Fruit fly (Drosophila melanogaster) whole organism, embryonic: ENCODE measurements around the gene Neu2.

ENCODE experiments used
- Adf1 ChIP-seq: fragments of 200-800 bp; sonication (Bioruptor generic); IDR thresholded peaks from 2 replicates; pipeline ENCODE4 v1.3.6; 2022; ENCODE audit warnings: missing biosample characterization, missing genetic modification characterization
- Blimp-1 ChIP-seq: fragments of 200-800 bp; sonication (Bioruptor generic); optimal IDR thresholded peaks from 3 replicates; lab custom pipeline; 2018; ENCODE audit warnings: missing biosample characterization, missing genetic modification characterization, mild to moderate bottlenecking, moderate library complexity, missing genetic modification reagents
- CG10321 ChIP-seq: fragments of 200-800 bp; sonication (Bioruptor generic); IDR thresholded peaks from 2 replicates; pipeline ENCODE4 v1.3.6; 2022; ENCODE audit warnings: missing biosample characterization, missing genetic modification characterization
- CG11398 ChIP-seq: fragments of 200-800 bp; sonication (Bioruptor generic); optimal IDR thresholded peaks from 2 replicates; lab custom pipeline; 2016; ENCODE audit warnings: missing biosample characterization, missing genetic modification characterization
- CG13123 ChIP-seq: fragments of 200-800 bp; sonication (Bioruptor generic); optimal IDR thresholded peaks from 2 replicates; lab custom pipeline; 2016; ENCODE audit warnings: missing biosample characterization, missing genetic modification characterization
- CG13894 ChIP-seq: fragments of 200-800 bp; sonication (Bioruptor generic); optimal IDR thresholded peaks from 3 replicates; lab custom pipeline; 2018; ENCODE audit warnings: missing biosample characterization, mild to moderate bottlenecking, missing genetic modification characterization, moderate library complexity
- CG15601 ChIP-seq: fragments of 200-800 bp; sonication (Bioruptor generic); optimal IDR thresholded peaks from 3 replicates; lab custom pipeline; 2019; ENCODE audit warnings: missing biosample characterization, mild to moderate bottlenecking, missing genetic modification characterization, moderate library complexity
- CG17328 ChIP-seq: fragments of 200-800 bp; sonication (Bioruptor generic); IDR thresholded peaks from 2 replicates; pipeline ENCODE4 v1.3.6; 2022; ENCODE audit warnings: missing biosample characterization, missing genetic modification characterization
- CG17385 ChIP-seq: fragments of 200-800 bp; sonication (Bioruptor generic); optimal IDR thresholded peaks from 3 replicates; lab custom pipeline; 2018; ENCODE audit warnings: missing biosample characterization, mild to moderate bottlenecking, missing genetic modification characterization
- CG17802 ChIP-seq: fragments of 200-800 bp; sonication (Bioruptor generic); optimal IDR thresholded peaks from 2 replicates; lab custom pipeline; 2018; ENCODE audit warnings: missing biosample characterization, mild to moderate bottlenecking, missing genetic modification characterization, moderate library complexity
- CG3163 ChIP-seq: fragments of 200-800 bp; sonication (Bioruptor generic); optimal IDR thresholded peaks from 3 replicates; lab custom pipeline; 2016; ENCODE audit warnings: missing biosample characterization, missing genetic modification characterization
- CG4328 ChIP-seq: fragments of 200-800 bp; sonication (Bioruptor generic); optimal IDR thresholded peaks from 3 replicates; lab custom pipeline; 2017; ENCODE audit warnings: missing biosample characterization, missing genetic modification reagents, missing genetic modification characterization
- CG4424 ChIP-seq: fragments of 200-800 bp; sonication (Bioruptor generic); optimal IDR thresholded peaks from 3 replicates; lab custom pipeline; 2016; ENCODE audit warnings: missing biosample characterization, missing genetic modification characterization
- CG7928 ChIP-seq: fragments of 200-800 bp; sonication (Bioruptor generic); optimal IDR thresholded peaks from 2 replicates; lab custom pipeline; 2017; ENCODE audit warnings: missing biosample characterization, mild to moderate bottlenecking, missing genetic modification characterization
- CG7987 ChIP-seq: fragments of 200-800 bp; sonication (Bioruptor generic); optimal IDR thresholded peaks from 2 replicates; lab custom pipeline; 2018; ENCODE audit warnings: missing biosample characterization, mild to moderate bottlenecking, missing genetic modification characterization, moderate library complexity
- CG8478 ChIP-seq: fragments of >200 bp; optimal IDR thresholded peaks from 2 replicates; lab custom pipeline; 2018
- CG9932 ChIP-seq: fragments of 200-800 bp; sonication (Bioruptor generic); IDR thresholded peaks from 2 replicates; pipeline ENCODE4 v1.3.6; 2022; ENCODE audit warnings: missing biosample characterization, missing genetic modification characterization
- Doc2 ChIP-seq: fragments of 200-800 bp; sonication (Bioruptor generic); IDR thresholded peaks from 2 replicates; pipeline ENCODE4 v1.3.6; 2022; ENCODE audit warnings: missing biosample characterization, missing genetic modification characterization
- E2f2 ChIP-seq: fragments of 200-800 bp; sonication (Bioruptor generic); IDR thresholded peaks from 2 replicates; pipeline ENCODE4 v1.3.6; 2022; ENCODE audit warnings: missing biosample characterization, missing genetic modification characterization
- HLH54F ChIP-seq: fragments of 200-800 bp; sonication (Bioruptor generic); optimal IDR thresholded peaks from 3 replicates; lab custom pipeline; 2016; ENCODE audit warnings: missing biosample characterization, missing genetic modification characterization
- HLHmδ ChIP-seq: fragments of 200-800 bp; sonication (Bioruptor generic); optimal IDR thresholded peaks from 2 replicates; lab custom pipeline; 2018; ENCODE audit warnings: missing biosample characterization, mild to moderate bottlenecking, missing genetic modification characterization, moderate library complexity
- Hand ChIP-seq: fragments of 200-800 bp; sonication (Bioruptor generic); optimal IDR thresholded peaks from 2 replicates; lab custom pipeline; 2017; ENCODE audit warnings: mild to moderate bottlenecking, missing biosample characterization, missing genetic modification reagents, missing genetic modification characterization
- HmgD ChIP-seq: fragments of 200-800 bp; sonication (Bioruptor generic); optimal IDR thresholded peaks from 3 replicates; lab custom pipeline; 2016; ENCODE audit warnings: missing biosample characterization, missing genetic modification characterization
- Hr39 ChIP-seq: fragments of >200 bp; optimal IDR thresholded peaks from 2 replicates; lab custom pipeline; 2017
- Hr51 ChIP-seq, 2 experiments: fragments of 200-800 bp; sonication (Bioruptor generic); optimal IDR thresholded peaks; 2 replicates in 1 of 2; 3 replicates in 1 of 2; lab custom pipeline; 2016 to 2018; ENCODE audit warnings: missing biosample characterization in 2 of 2, missing genetic modification characterization in 2 of 2, mild to moderate bottlenecking in 1 of 2, moderate library complexity in 1 of 2
- MESR4 ChIP-seq: fragments of 200-800 bp; sonication (Bioruptor generic); optimal IDR thresholded peaks from 2 replicates; lab custom pipeline; 2018; ENCODE audit warnings: missing biosample characterization, mild to moderate bottlenecking, missing genetic modification characterization, moderate library complexity
- NK7.1 ChIP-seq: fragments of 200-800 bp; sonication (Bioruptor generic); optimal IDR thresholded peaks from 3 replicates; lab custom pipeline; 2016; ENCODE audit warnings: missing biosample characterization, missing genetic modification characterization
- Nf-YB ChIP-seq: fragments of 200-800 bp; sonication (Bioruptor generic); optimal IDR thresholded peaks from 3 replicates; lab custom pipeline; 2019; ENCODE audit warnings: missing biosample characterization, mild to moderate bottlenecking, missing genetic modification characterization, moderate library complexity
- Six4 ChIP-seq: fragments of 200-800 bp; sonication (Bioruptor generic); optimal IDR thresholded peaks from 2 replicates; lab custom pipeline; 2016; ENCODE audit warnings: missing biosample characterization, missing genetic modification characterization
- Sry-δ ChIP-seq: fragments of 200-800 bp; sonication (Bioruptor generic); optimal IDR thresholded peaks from 2 replicates; lab custom pipeline; 2016; ENCODE audit warnings: missing biosample characterization, missing genetic modification characterization
- Tbp ChIP-seq: fragments of >200 bp; optimal IDR thresholded peaks from 2 replicates; lab custom pipeline; 2018; ENCODE audit warnings: missing biosample characterization, missing genetic modification characterization
- Trl ChIP-seq, 3 experiments: fragments of >200 bp in 2 of 3; fragments of 200-800 bp in 1 of 3; sonication (Bioruptor generic) in 1 of 3; optimal IDR thresholded peaks; 2 replicates in 1 of 3; 3 replicates in 2 of 3; lab custom pipeline; 2016 to 2017; ENCODE audit warnings: missing biosample characterization in 1 of 3, missing genetic modification characterization in 1 of 3
- cg ChIP-seq: fragments of 200-800 bp; sonication (Bioruptor generic); optimal IDR thresholded peaks from 3 replicates; lab custom pipeline; 2019; ENCODE audit warnings: missing biosample characterization, mild to moderate bottlenecking, missing genetic modification characterization, moderate library complexity
- ci ChIP-seq: fragments of 200-800 bp; sonication (Bioruptor generic); IDR thresholded peaks from 3 replicates; pipeline ENCODE4 v1.3.6; 2022; ENCODE audit warnings: missing biosample characterization, missing genetic modification characterization
- esg ChIP-seq: fragments of 200-800 bp; sonication (Bioruptor generic); conservative IDR thresholded peaks from 2 replicates; pipeline ENCODE4 v1.3.6; 2022; ENCODE audit warnings: missing biosample characterization, missing genetic modification characterization
- ftz-f1 ChIP-seq: fragments of 200-800 bp; sonication (Bioruptor generic); optimal IDR thresholded peaks from 2 replicates; lab custom pipeline; 2016; ENCODE audit warnings: missing biosample characterization, missing genetic modification characterization
- gcm ChIP-seq: fragments of 200-800 bp; sonication (Bioruptor generic); optimal IDR thresholded peaks from 2 replicates; lab custom pipeline; 2019; ENCODE audit warnings: missing biosample characterization, mild to moderate bottlenecking, missing genetic modification characterization, moderate library complexity
- gem ChIP-seq: fragments of 200-800 bp; sonication (Bioruptor generic); optimal IDR thresholded peaks from 2 replicates; lab custom pipeline; 2019; ENCODE audit warnings: missing biosample characterization, mild to moderate bottlenecking, missing genetic modification characterization, moderate library complexity
- grau ChIP-seq: fragments of 200-800 bp; optimal IDR thresholded peaks from 3 replicates; lab custom pipeline; 2019; ENCODE audit warnings: missing biosample characterization, mild to moderate bottlenecking, missing genetic modification characterization, moderate library complexity
- gsb-n ChIP-seq: fragments of 200-800 bp; sonication (Bioruptor generic); optimal IDR thresholded peaks from 3 replicates; lab custom pipeline; 2018; ENCODE audit warnings: missing biosample characterization, mild to moderate bottlenecking, missing genetic modification characterization
- peb ChIP-seq: fragments of 200-800 bp; sonication (Bioruptor generic); IDR thresholded peaks from 2 replicates; pipeline ENCODE4 v1.3.6; 2022; ENCODE audit warnings: missing biosample characterization, missing genetic modification characterization
- seq ChIP-seq: fragments of 200-800 bp; sonication (Bioruptor generic); IDR thresholded peaks from 2 replicates; pipeline ENCODE4 v1.3.6; 2022; ENCODE audit warnings: missing biosample characterization, missing genetic modification characterization
- sisA ChIP-seq: fragments of 200-800 bp; sonication (Bioruptor generic); IDR thresholded peaks from 2 replicates; pipeline ENCODE4 v1.3.6; 2022; ENCODE audit warnings: missing biosample characterization, missing genetic modification characterization
- sqz ChIP-seq: fragments of 200-800 bp; sonication (Bioruptor generic); optimal IDR thresholded peaks from 3 replicates; lab custom pipeline; 2018; ENCODE audit warnings: missing biosample characterization, mild to moderate bottlenecking, missing genetic modification characterization
- tin ChIP-seq: fragments of 200-800 bp; sonication (Bioruptor generic); optimal IDR thresholded peaks from 3 replicates; lab custom pipeline; 2016; ENCODE audit warnings: missing biosample characterization, missing genetic modification characterization
- vfl ChIP-seq: fragments of 200-800 bp; sonication (Bioruptor generic); optimal IDR thresholded peaks from 2 replicates; lab custom pipeline; 2016; ENCODE audit warnings: missing biosample characterization, missing genetic modification characterization
- vvl ChIP-seq: fragments of 200-800 bp; sonication (Bioruptor generic); IDR thresholded peaks from 2 replicates; pipeline ENCODE4 v1.3.6; 2022; ENCODE audit warnings: missing biosample characterization, missing genetic modification characterization
- yki ChIP-seq: fragments of >200 bp; optimal IDR thresholded peaks from 3 replicates; lab custom pipeline; 2018
- z ChIP-seq: fragments of 200-800 bp; sonication (Bioruptor generic); IDR thresholded peaks from 3 replicates; pipeline ENCODE4 v1.3.6; 2022; ENCODE audit warnings: missing biosample characterization, missing genetic modification characterization
- zen2 ChIP-seq: fragments of 200-800 bp; sonication (Bioruptor generic); IDR thresholded peaks from 3 replicates; pipeline ENCODE4 v1.3.6; 2022; ENCODE audit warnings: missing biosample characterization, missing genetic modification characterization; ENCODE audit not compliant: partially characterized antibody
- zf30C ChIP-seq: fragments of 200-800 bp; sonication (Bioruptor generic); optimal IDR thresholded peaks from 3 replicates; lab custom pipeline; 2018; ENCODE audit warnings: missing biosample characterization, mild to moderate bottlenecking, missing genetic modification characterization

Neu2 gene

DNA sequence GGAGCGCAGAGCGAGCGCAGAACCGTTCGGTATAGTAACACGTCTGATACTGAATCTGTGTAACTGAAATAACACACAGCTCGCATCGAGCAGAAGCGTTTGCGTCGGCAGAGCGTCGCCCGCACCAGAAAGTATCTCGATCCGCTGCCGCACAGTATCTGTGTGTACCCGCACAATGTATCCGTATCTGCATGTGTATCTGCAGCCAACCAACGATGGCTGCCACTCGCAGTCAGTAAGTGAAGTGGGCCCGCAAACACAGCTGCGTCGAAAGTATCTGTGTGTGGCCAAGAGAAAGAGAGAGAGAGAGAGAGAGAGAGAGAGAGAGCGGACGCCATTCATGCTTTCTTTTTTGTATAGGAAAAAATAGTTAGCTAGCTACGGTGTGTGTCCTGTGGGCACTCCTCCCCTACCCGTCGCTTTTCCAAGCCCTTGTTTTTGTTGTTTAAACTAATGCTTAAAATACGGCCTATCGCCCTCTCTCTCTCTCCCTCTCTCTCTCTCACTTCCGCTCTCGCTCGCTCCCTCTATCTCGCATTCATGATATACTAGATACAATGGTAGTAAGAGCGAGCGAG, 13.9 kb downstream of the Neu2 start, which contains the start of gene croc (continued):
- TF ChIP-seq CG17802 (no peak), Six4 (GFP tag; lab: Kevin White, UChicago) (no peak), cg (GFP tag; lab: Kevin White, UChicago) (peak; percentile 98), CG4424 (no peak), HLHmδ (peak; percentile 1), CG10321 (GFP tag; lab: Robert Waterston, UW) (peak; percentile 86), CG8478 (peak; percentile 99), sisA (no peak), vfl (GFP tag; lab: Kevin White, UChicago) (no peak), Hr39 (lab: Kevin White, UChicago) (peak; percentile 29), Doc2 (no peak), Hr51 (GFP tag; optimal IDR thresholded peaks at IDR 0.05; lab: Kevin White, UChicago) (no peak), sqz (peak; percentile 55), seq (peak; percentile 68; the same call in 1 of the 2 replicates), CG9932 (GFP tag; lab: Robert Waterston, UW) (no peak), Tbp (GFP tag; lab: Kevin White, UChicago) (no peak), Hand (GFP tag; lab: Kevin White, UChicago) (no peak), vvl (GFP tag; lab: Robert Waterston, UW) (0 out of 2 replicates have a peak, but pooled peaks have one; percentile 49), CG3163 (GFP tag; lab: Kevin White, UChicago) (peak; percentile 37), Trl (optimal IDR thresholded peaks at IDR 0.05; lab: Kevin White, UChicago) (peak; percentile 87 to 97), Trl (GFP tag; optimal IDR thresholded peaks at IDR 0.05; lab: Kevin White, UChicago) (peak; percentile 31), gcm (peak; percentile 94), ci (GFP tag; lab: Robert Waterston, UW) (peak; percentile 59; the same call in 1 of the 3 replicates), Adf1 (GFP tag; lab: Robert Waterston, UW) (peak; percentile 91), CG13894 (no peak), gem (no peak), gsb-n (tag; lab: Kevin White, UChicago) (no peak), MESR4 (GFP tag; lab: Kevin White, UChicago) (no peak), zf30C (GFP tag; lab: Kevin White, UChicago) (no peak), tin (GFP tag; lab: Kevin White, UChicago) (peak; percentile 33), Sry-δ (GFP tag; lab: Kevin White, UChicago) (no peak), CG17385 (peak; percentile 5), HLH54F (no peak), E2f2 (no peak), CG7928 (GFP tag; lab: Kevin White, UChicago) (no peak), CG17328 (GFP tag; lab: Robert Waterston, UW) (peak; percentile 98), Nf-YB (GFP tag; lab: Kevin White, UChicago) (peak; percentile 99), zen2 (GFP tag; lab: Robert Waterston, UW) (peak; percentile 55; the same call in 1 of the 3 replicates), Blimp-1 (GFP tag; lab: Kevin White, UChicago) (no peak), ftz-f1 (GFP tag; lab: Kevin White, UChicago) (no peak), z (GFP tag; lab: Robert Waterston, UW) (no peak), CG4328 (no peak), CG15601 (tag; lab: Kevin White, UChicago) (no peak), CG13123 (GFP tag; lab: Kevin White, UChicago) (no peak), HmgD (peak; percentile 43), esg (GFP tag; lab: Robert Waterston, UW) (no peak), CG7987 (GFP tag; lab: Kevin White, UChicago) (no peak), NK7.1 (GFP tag; lab: Kevin White, UChicago) (no peak), CG11398 (GFP tag; lab: Kevin White, UChicago) (peak; percentile 42), grau (tag; lab: Kevin White, UChicago) (no peak), peb (GFP tag; lab: Robert Waterston, UW) (no peak), yki (peak; percentile 99)
